Fruit fly (Drosophila melanogaster) whole organism, pupa: ENCODE measurements around the gene Inx3.

ENCODE experiments used
- CG10348 ChIP-seq: fragments of 200-800 bp; sonication (Bioruptor generic); IDR thresholded peaks from 2 replicates; pipeline ENCODE4 v1.3.6; 2022; ENCODE audit warnings: missing biosample characterization, missing genetic modification characterization
- CG14655 ChIP-seq: fragments of 200-800 bp; sonication (Bioruptor generic); optimal IDR thresholded peaks from 3 replicates; lab custom pipeline; 2017; ENCODE audit warnings: mild to moderate bottlenecking, missing biosample characterization, missing genetic modification reagents, missing genetic modification characterization
- CG15710 ChIP-seq: fragments of 200-800 bp; sonication (Bioruptor generic); optimal IDR thresholded peaks from 2 replicates; lab custom pipeline; 2018; ENCODE audit warnings: missing biosample characterization, mild to moderate bottlenecking, missing genetic modification characterization, moderate library complexity
- CG34367 ChIP-seq: fragments of 200-800 bp; sonication (Bioruptor generic); optimal IDR thresholded peaks from 2 replicates; lab custom pipeline; 2018; ENCODE audit warnings: missing biosample characterization, mild to moderate bottlenecking, missing genetic modification characterization
- CG4496 ChIP-seq: fragments of 200-800 bp; sonication (Bioruptor generic); IDR thresholded peaks from 3 replicates; pipeline ENCODE4 v1.3.6; 2022; ENCODE audit warnings: missing biosample characterization, missing genetic modification characterization
- CG8159 ChIP-seq: fragments of 200-800 bp; sonication (Bioruptor generic); optimal IDR thresholded peaks from 3 replicates; lab custom pipeline; 2018; ENCODE audit warnings: missing biosample characterization, mild to moderate bottlenecking, missing genetic modification characterization, moderate library complexity
- CG8301 ChIP-seq: fragments of 200-800 bp; sonication (Bioruptor generic); optimal IDR thresholded peaks from 2 replicates; lab custom pipeline; 2018; ENCODE audit warnings: missing biosample characterization, mild to moderate bottlenecking, missing genetic modification characterization
- D1 ChIP-seq: fragments of 200-800 bp; sonication (Bioruptor generic); optimal IDR thresholded peaks from 2 replicates; lab custom pipeline; 2018; ENCODE audit warnings: missing biosample characterization, mild to moderate bottlenecking, missing genetic modification characterization, moderate library complexity
- EcR ChIP-seq: fragments of 200-800 bp; sonication (Bioruptor generic); optimal IDR thresholded peaks from 3 replicates; lab custom pipeline; 2019; ENCODE audit warnings: missing biosample characterization, missing genetic modification characterization, mild to moderate bottlenecking, moderate library complexity, missing genetic modification reagents
- Pif1A ChIP-seq: fragments of 200-800 bp; sonication (Bioruptor generic); optimal IDR thresholded peaks from 3 replicates; lab custom pipeline; 2016; ENCODE audit warnings: missing biosample characterization, missing genetic modification characterization
- Snoo ChIP-seq: fragments of 200-800 bp; sonication (Bioruptor generic); optimal IDR thresholded peaks from 3 replicates; lab custom pipeline; 2017; ENCODE audit warnings: missing biosample characterization, mild to moderate bottlenecking, missing genetic modification characterization, inconsistent platforms
- fd96Ca ChIP-seq: fragments of 200-800 bp; sonication (Bioruptor generic); IDR thresholded peaks from 3 replicates; pipeline ENCODE4 v1.3.6; 2022; ENCODE audit warnings: missing biosample characterization, missing genetic modification characterization
- gl ChIP-seq: fragments of 200-800 bp; sonication (Bioruptor generic); optimal IDR thresholded peaks from 2 replicates; lab custom pipeline; 2018; ENCODE audit warnings: missing biosample characterization, mild to moderate bottlenecking, missing genetic modification characterization
- rn ChIP-seq: fragments of 200-800 bp; sonication (Bioruptor generic); IDR thresholded peaks from 2 replicates; pipeline ENCODE4 v1.3.6; 2022; ENCODE audit warnings: missing biosample characterization, missing genetic modification characterization

- TF ChIP-seq CG8301 (no peak), CG14655 (no peak), CG10348 (no peak), rn (GFP tag; lab: Robert Waterston, UW) (no peak), EcR (GFP tag; lab: Kevin White, UChicago) (no peak), CG4496 (GFP tag; lab: Robert Waterston, UW) (no peak), Pif1A (no peak), D1 (tag; lab: Kevin White, UChicago) (no peak), gl (tag; lab: Kevin White, UChicago) (no peak), CG34367 (tag; lab: Kevin White, UChicago) (no peak), CG8159 (no peak), fd96Ca (GFP tag; lab: Robert Waterston, UW) (no peak), CG15710 (tag; lab: Kevin White, UChicago) (no peak), Snoo (tag; lab: Kevin White, UChicago) (no peak)
Measured at dm6 chr3R:28872605-28873004, 13.3 kb upstream of the Inx3 start, which contains the start of gene Nepl17.
